Fruit fly (Drosophila melanogaster) whole organism, adult: ENCODE data around the gene Cpr73D.

ENCODE experiments used
- CG11617 ChIP-seq: fragments of 200-800 bp; sonication (Bioruptor generic); optimal IDR thresholded peaks from 2 replicates; lab custom pipeline; 2017; ENCODE audit warnings: mild to moderate bottlenecking, missing biosample characterization, missing genetic modification reagents, missing genetic modification characterization
- CG12768 ChIP-seq: fragments of 200-800 bp; sonication (Bioruptor generic); optimal IDR thresholded peaks from 2 replicates; lab custom pipeline; 2017; ENCODE audit warnings: missing biosample characterization, missing genetic modification characterization, mild to moderate bottlenecking, moderate library complexity, missing genetic modification reagents
- CG14711 ChIP-seq: fragments of 200-800 bp; sonication (Bioruptor generic); optimal IDR thresholded peaks from 2 replicates; lab custom pipeline; 2018; ENCODE audit warnings: missing biosample characterization, mild to moderate bottlenecking, missing genetic modification characterization, moderate library complexity
- CG1620 ChIP-seq: fragments of 200-800 bp; sonication (Bioruptor generic); optimal IDR thresholded peaks from 2 replicates; lab custom pipeline; 2016; ENCODE audit warnings: missing biosample characterization, missing genetic modification characterization
- CG33017 ChIP-seq: fragments of 200-800 bp; sonication (Bioruptor generic); optimal IDR thresholded peaks from 2 replicates; lab custom pipeline; 2018; ENCODE audit warnings: missing biosample characterization, mild to moderate bottlenecking, missing genetic modification characterization, moderate library complexity
- CG5204 ChIP-seq: fragments of 200-800 bp; sonication (Bioruptor generic); optimal IDR thresholded peaks from 2 replicates; lab custom pipeline; 2016; ENCODE audit warnings: missing biosample characterization, missing genetic modification characterization
- CG7045 ChIP-seq: fragments of 200-800 bp; sonication (Bioruptor generic); optimal IDR thresholded peaks from 2 replicates; lab custom pipeline; 2017; ENCODE audit warnings: missing biosample characterization, mild to moderate bottlenecking, missing genetic modification characterization
- CG7101 ChIP-seq: fragments of 200-800 bp; sonication (Bioruptor generic); optimal IDR thresholded peaks from 2 replicates; lab custom pipeline; 2018; ENCODE audit warnings: missing biosample characterization, mild to moderate bottlenecking, missing genetic modification characterization, moderate library complexity
- Clk ChIP-seq: fragments of 200-800 bp; sonication (Bioruptor generic); optimal IDR thresholded peaks from 2 replicates; lab custom pipeline; 2017; ENCODE audit warnings: missing biosample characterization, missing genetic modification characterization
- Crg-1 ChIP-seq: fragments of 200-800 bp; sonication (Bioruptor generic); optimal IDR thresholded peaks from 2 replicates; lab custom pipeline; 2016; ENCODE audit warnings: missing biosample characterization, missing genetic modification characterization
- Hr96 ChIP-seq: fragments of 200-800 bp; sonication (Bioruptor generic); optimal IDR thresholded peaks from 2 replicates; lab custom pipeline; 2016; ENCODE audit warnings: missing biosample characterization, missing genetic modification characterization
- Mnt ChIP-seq: fragments of 200-800 bp; sonication (Bioruptor generic); optimal IDR thresholded peaks from 2 replicates; lab custom pipeline; 2016; ENCODE audit warnings: missing biosample characterization, mild to moderate bottlenecking, missing genetic modification characterization
- bab1 ChIP-seq: fragments of 200-800 bp; sonication (Bioruptor generic); optimal IDR thresholded peaks from 3 replicates; lab custom pipeline; 2019; ENCODE audit warnings: missing biosample characterization, mild to moderate bottlenecking, missing genetic modification characterization, moderate library complexity
- cic ChIP-seq: fragments of 200-800 bp; sonication (Bioruptor generic); optimal IDR thresholded peaks from 2 replicates; lab custom pipeline; 2017; ENCODE audit warnings: missing biosample characterization, mild to moderate bottlenecking, missing genetic modification characterization, moderate library complexity
- cnc ChIP-seq, 2 experiments: fragments of >200 bp; optimal IDR thresholded peaks; 2 replicates each; lab custom pipeline; 2017
- kay ChIP-seq: fragments of 200-800 bp; sonication (Bioruptor generic); peaks from one replicate; lab custom pipeline; 2016; ENCODE audit warnings: missing biosample characterization, missing genetic modification characterization, borderline replicate concordance
- ovo ChIP-seq: fragments of 200-800 bp; sonication (Bioruptor generic); optimal IDR thresholded peaks from 2 replicates; lab custom pipeline; 2016; ENCODE audit warnings: missing biosample characterization, missing genetic modification characterization
- pad ChIP-seq: fragments of 200-800 bp; sonication (Bioruptor generic); optimal IDR thresholded peaks from 3 replicates; lab custom pipeline; 2017; ENCODE audit warnings: missing biosample characterization, missing genetic modification characterization, mild to moderate bottlenecking, moderate library complexity, missing genetic modification reagents
- tj ChIP-seq: fragments of 200-800 bp; sonication (Bioruptor generic); optimal IDR thresholded peaks from 3 replicates; lab custom pipeline; 2017; ENCODE audit warnings: missing biosample characterization, mild to moderate bottlenecking, missing genetic modification characterization, moderate library complexity
- toe ChIP-seq: fragments of 200-800 bp; sonication (Bioruptor generic); optimal IDR thresholded peaks from 2 replicates; lab custom pipeline; 2016; ENCODE audit warnings: missing biosample characterization, missing genetic modification characterization

The Cpr73D gene

dm6 chr3L:16910466-16910865 is 47.0 kb downstream of the Cpr73D start:
- TF ChIP-seq ovo (GFP tag; lab: Kevin White, UChicago) = no peak
- TF ChIP-seq Mnt = no peak
- TF ChIP-seq CG12768 = no peak
- TF ChIP-seq pad (GFP tag; lab: Kevin White, UChicago) = no peak
- TF ChIP-seq bab1 (GFP tag; lab: Kevin White, UChicago) = no peak
- TF ChIP-seq CG33017 (tag; lab: Kevin White, UChicago) = no peak
- no peak for TF ChIP-seq CG11617
- TF ChIP-seq Hr96 = no peak
- no peak for TF ChIP-seq cic (GFP tag; lab: Kevin White, UChicago)
- no peak for TF ChIP-seq tj (GFP tag; lab: Kevin White, UChicago)
- no peak for TF ChIP-seq cnc (optimal IDR thresholded peaks at IDR 0.05; lab: Kevin White, UChicago)
- no peak for TF ChIP-seq CG1620 (GFP tag; lab: Kevin White, UChicago)

dm6 chr3L:16896408-16896807 is 61.1 kb downstream of the Cpr73D start:
- no peak for TF ChIP-seq pad (GFP tag; lab: Kevin White, UChicago)
- no peak for TF ChIP-seq CG33017 (tag; lab: Kevin White, UChicago)

dm6 chr3L:16893647-16894046 is 63.8 kb downstream of the Cpr73D start:
- no peak for TF ChIP-seq tj (GFP tag; lab: Kevin White, UChicago)
- TF ChIP-seq CG7101 = no peak
- TF ChIP-seq CG11617 = no peak
- TF ChIP-seq Mnt = no peak
- no peak for TF ChIP-seq cic (GFP tag; lab: Kevin White, UChicago)
- TF ChIP-seq CG12768 = no peak
- no peak for TF ChIP-seq cnc (optimal IDR thresholded peaks at IDR 0.05; lab: Kevin White, UChicago)
- TF ChIP-seq bab1 (GFP tag; lab: Kevin White, UChicago) = no peak
- TF ChIP-seq pad (GFP tag; lab: Kevin White, UChicago) = no peak
- TF ChIP-seq CG7045 (GFP tag; lab: Kevin White, UChicago) = no peak
- TF ChIP-seq CG5204 (GFP tag; lab: Kevin White, UChicago) = no peak
- no peak for TF ChIP-seq Crg-1 (GFP tag; lab: Kevin White, UChicago)
- no peak for TF ChIP-seq CG1620 (GFP tag; lab: Kevin White, UChicago)
- TF ChIP-seq toe (GFP tag; lab: Kevin White, UChicago) = no peak

- peak; percentile 6 for TF ChIP-seq CG5204 (GFP tag; lab: Kevin White, UChicago)
- no peak for TF ChIP-seq tj (GFP tag; lab: Kevin White, UChicago)
- peak; percentile 21 for TF ChIP-seq CG7045 (GFP tag; lab: Kevin White, UChicago)
- no peak for TF ChIP-seq bab1 (GFP tag; lab: Kevin White, UChicago)
- peak; percentile 5 for TF ChIP-seq CG14711 (tag; lab: Kevin White, UChicago)
Measured at dm6 chr3L:16892728-16893271, 64.7 kb downstream of the Cpr73D start.

dm6 chr3L:16891914-16892313 is 65.6 kb downstream of the Cpr73D start:
- TF ChIP-seq ovo (GFP tag; lab: Kevin White, UChicago) (no peak), CG14711 (tag; lab: Kevin White, UChicago) (no peak), kay (GFP tag; lab: Kevin White, UChicago) (peak; percentile 32)

- TF ChIP-seq cic (GFP tag; lab: Kevin White, UChicago) (peak; percentile 43), cnc (optimal IDR thresholded peaks at IDR 0.05; lab: Kevin White, UChicago) (no peak), CG11617 (peak; percentile 46), kay (GFP tag; lab: Kevin White, UChicago) (peak; percentile 22), CG12768 (peak; percentile 61), CG5204 (GFP tag; lab: Kevin White, UChicago) (no peak), ovo (GFP tag; lab: Kevin White, UChicago) (peak; percentile 54), Hr96 (no peak), pad (GFP tag; lab: Kevin White, UChicago) (peak; percentile 66), Clk (GFP tag; lab: Kevin White, UChicago) (no peak), Mnt (peak; percentile 46), CG33017 (tag; lab: Kevin White, UChicago) (peak; percentile 9), CG1620 (GFP tag; lab: Kevin White, UChicago) (no peak), tj (GFP tag; lab: Kevin White, UChicago) (peak; percentile 88), bab1 (GFP tag; lab: Kevin White, UChicago) (peak; percentile 82), toe (GFP tag; lab: Kevin White, UChicago) (no peak), CG7045 (GFP tag; lab: Kevin White, UChicago) (no peak), Crg-1 (GFP tag; lab: Kevin White, UChicago) (peak; percentile 42), CG7101 (peak; percentile 55), CG14711 (tag; lab: Kevin White, UChicago) (peak; percentile 58)
Measured at dm6 chr3L:16890650-16891336, 66.7 kb downstream of the Cpr73D start.

dm6 chr3L:16889545-16889944 is 67.9 kb downstream of the Cpr73D start:
- no peak for TF ChIP-seq CG14711 (tag; lab: Kevin White, UChicago)
